Worm (Caenorhabditis elegans): Measurements from ENCODE around the gene appg-1.

DNA sequence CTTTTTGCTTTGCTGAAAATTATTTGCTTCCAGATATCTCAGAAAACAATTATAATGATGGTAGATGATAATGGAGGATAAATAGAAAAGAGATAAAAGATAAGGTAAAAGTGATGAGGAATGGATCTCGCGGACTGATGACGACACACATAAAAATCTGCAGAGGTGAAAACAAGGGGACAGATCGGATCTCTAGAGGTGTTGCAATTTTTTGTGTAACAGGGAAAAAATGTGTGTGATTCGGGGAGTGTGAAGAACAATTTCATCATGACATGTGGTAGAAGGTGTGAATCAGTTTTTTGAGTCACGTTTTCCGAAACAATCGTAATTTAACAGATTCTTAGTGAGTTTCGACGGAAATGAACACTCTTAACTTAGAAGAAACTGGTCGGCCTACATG lies 36.9 kb upstream of the appg-1 start:
- no peak for TF ChIP-seq vab-15 (tag; optimal IDR thresholded peaks at IDR 0.05)
- no peak for TF ChIP-seq mep-1 (tag; optimal IDR thresholded peaks at IDR 0.05)
- peak in 1 of 2 experiments; percentile 1 for TF ChIP-seq lsy-2 (tag; optimal IDR thresholded peaks at IDR 0.05)
- no peak for TF ChIP-seq ceh-90 (tag; optimal IDR thresholded peaks at IDR 0.05)
- TF ChIP-seq lin-15B (tag; optimal IDR thresholded peaks at IDR 0.05) = no peak
- no peak for TF ChIP-seq skn-1 (tag; optimal IDR thresholded peaks at IDR 0.05)
- TF ChIP-seq fkh-10 (GFP tag; optimal IDR thresholded peaks at IDR 0.05) = no peak
- no peak for TF ChIP-seq sox-4 (tag; optimal IDR thresholded peaks at IDR 0.05)
- TF ChIP-seq ztf-4 (tag; optimal IDR thresholded peaks at IDR 0.05) = no peak
- no peak for TF ChIP-seq nhr-12 (tag; optimal IDR thresholded peaks at IDR 0.05)
- no peak for TF ChIP-seq ceh-8 (GFP tag; optimal IDR thresholded peaks at IDR 0.05)

All from whole organism, L1 larva.